Worm (Caenorhabditis elegans): ENCODE measurements around the gene F23F12.3.

- no peak for TF ChIP-seq skn-1 (tag; optimal IDR thresholded peaks at IDR 0.05)
- TF ChIP-seq nhr-10 (tag; optimal IDR thresholded peaks at IDR 0.05), result no peak
- TF ChIP-seq ztf-4 (tag; optimal IDR thresholded peaks at IDR 0.05), result no peak
- TF ChIP-seq elt-1 (tag; optimal IDR thresholded peaks at IDR 0.05), result no peak
- peak; percentile 45 for TF ChIP-seq F13H6.1 (tag; optimal IDR thresholded peaks at IDR 0.05)
- no peak for TF ChIP-seq nhr-25 (tag; optimal IDR thresholded peaks at IDR 0.05)
- no peak for TF ChIP-seq lin-39 (tag; optimal IDR thresholded peaks at IDR 0.05)
- TF ChIP-seq nhr-12 (tag; optimal IDR thresholded peaks at IDR 0.05), result no peak
- no peak for TF ChIP-seq ama-1 (optimal IDR thresholded peaks at IDR 0.05)
- no peak for TF ChIP-seq lsy-2 (tag; optimal IDR thresholded peaks at IDR 0.05)
- no peak for TF ChIP-seq unc-62 (GFP tag; optimal IDR thresholded peaks at IDR 0.05)
- TF ChIP-seq nhr-77 (tag; optimal IDR thresholded peaks at IDR 0.05), result no peak
- TF ChIP-seq mab-5 (tag; optimal IDR thresholded peaks at IDR 0.05), result no peak
- TF ChIP-seq mbf-1 (tag; optimal IDR thresholded peaks at IDR 0.05), result no peak
Measured at ce11 chrIII:6536945-6537568, 36.7 kb downstream of the F23F12.3 start, which contains the start of gene C09E7.4.

All from whole organism, L2 larva.